Worm (Caenorhabditis elegans): Measurements from ENCODE around the gene mfsd-11.

Gene mfsd-11

DNA sequence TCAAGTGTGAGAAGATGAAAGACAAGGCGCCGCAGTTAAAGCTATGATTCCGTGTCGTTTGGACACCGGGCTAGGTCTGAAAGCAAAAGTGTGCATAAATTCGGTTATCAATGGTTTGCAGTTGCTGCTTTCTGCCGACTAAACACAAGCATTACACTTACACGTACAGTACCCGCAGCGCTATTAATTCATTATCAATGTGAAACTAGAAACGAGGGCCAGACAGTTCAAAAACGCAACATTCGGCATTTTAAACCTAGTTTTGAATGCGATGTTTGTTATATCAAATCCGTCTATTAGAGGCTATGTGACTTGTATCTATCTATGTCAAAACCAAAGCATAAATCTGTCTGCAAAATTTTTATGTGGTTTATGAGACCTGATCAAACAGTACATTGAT lies 20.1 kb upstream of the mfsd-11 start:
- TF ChIP-seq elt-3 (tag; optimal IDR thresholded peaks at IDR 0.05) (no peak), blmp-1 (tag; optimal IDR thresholded peaks at IDR 0.05; ENCODE audit: insufficient read depth) (no peak), fos-1 (tag; optimal IDR thresholded peaks at IDR 0.05) (peak; percentile 32), sma-9 (GFP tag; optimal IDR thresholded peaks at IDR 0.05) (peak; percentile 40), sma-9 (tag; optimal IDR thresholded peaks at IDR 0.05) (no peak)

DNA sequence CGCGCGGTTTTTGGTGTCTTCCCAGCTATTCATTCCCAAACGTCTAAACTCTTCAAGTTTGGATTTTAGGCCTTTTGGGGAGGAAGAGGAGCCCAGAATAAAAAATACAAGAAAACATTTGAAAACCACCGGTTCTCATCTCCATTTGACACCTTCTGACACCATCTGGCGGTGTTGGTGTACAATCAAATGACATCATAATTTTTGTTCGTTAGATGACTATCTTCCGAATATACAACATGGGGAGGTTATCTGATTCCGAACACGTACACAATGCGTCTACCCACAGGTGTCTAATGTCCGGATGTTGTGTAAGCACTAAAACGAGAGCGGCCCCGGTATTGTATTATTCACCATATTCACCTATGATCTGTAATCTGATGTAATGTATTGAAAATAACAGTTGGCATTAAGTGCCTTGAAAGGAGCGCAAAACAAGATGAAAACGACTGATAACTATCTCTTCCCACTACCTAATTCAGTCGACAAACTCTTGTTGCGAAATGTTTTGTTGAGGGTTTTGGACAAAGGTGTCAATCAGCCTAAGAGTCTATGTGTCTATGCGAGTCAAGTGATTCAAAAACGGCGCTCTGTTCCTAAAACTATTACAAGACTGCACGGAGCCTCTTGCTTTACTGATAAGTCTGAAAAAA lies 18.7 kb upstream of the mfsd-11 start:
- peak; percentile 32 for TF ChIP-seq crh-2 (tag; optimal IDR thresholded peaks at IDR 0.05)
- TF ChIP-seq nhr-21 (tag; optimal IDR thresholded peaks at IDR 0.05): no peak
- no peak for TF ChIP-seq nhr-11 (tag; optimal IDR thresholded peaks at IDR 0.05)
- no peak for TF ChIP-seq ztf-4 (tag; optimal IDR thresholded peaks at IDR 0.05)
- no peak for TF ChIP-seq alr-1 (tag; optimal IDR thresholded peaks at IDR 0.05)
- TF ChIP-seq sma-3 (GFP tag; optimal IDR thresholded peaks at IDR 0.05): peak; percentile 27
- TF ChIP-seq gmeb-1 (tag; optimal IDR thresholded peaks at IDR 0.05): no peak
- no peak for TF ChIP-seq unc-62 (GFP tag; optimal IDR thresholded peaks at IDR 0.05)
- TF ChIP-seq sem-4 (tag; optimal IDR thresholded peaks at IDR 0.05): no peak
- TF ChIP-seq ztf-11 (tag; optimal IDR thresholded peaks at IDR 0.05): no peak
- TF ChIP-seq nhr-237 (tag; optimal IDR thresholded peaks at IDR 0.05): no peak
- peak; percentile 28 for TF ChIP-seq fos-1 (tag; optimal IDR thresholded peaks at IDR 0.05)
- TF ChIP-seq lin-11 (tag; optimal IDR thresholded peaks at IDR 0.05): no peak
- peak; percentile 37 for TF ChIP-seq elt-1 (tag; optimal IDR thresholded peaks at IDR 0.05)
- TF ChIP-seq egl-27 (tag; optimal IDR thresholded peaks at IDR 0.05): no peak
- no peak for TF ChIP-seq lin-39 (tag; optimal IDR thresholded peaks at IDR 0.05)
- TF ChIP-seq zag-1 (tag; optimal IDR thresholded peaks at IDR 0.05): no peak
- TF ChIP-seq ztf-1 (GFP tag; conservative IDR thresholded peaks at IDR 0.05): no peak
- peak; percentile 47 for TF ChIP-seq nhr-25 (tag; optimal IDR thresholded peaks at IDR 0.05)
- TF ChIP-seq nhr-6 (tag; optimal IDR thresholded peaks at IDR 0.05): no peak
- peak; percentile 84 for TF ChIP-seq sma-9 (GFP tag; optimal IDR thresholded peaks at IDR 0.05)
- no peak for TF ChIP-seq sma-9 (tag; optimal IDR thresholded peaks at IDR 0.05)
- no peak for TF ChIP-seq mab-5 (tag; optimal IDR thresholded peaks at IDR 0.05)
- TF ChIP-seq F13H6.1 (tag; optimal IDR thresholded peaks at IDR 0.05): peak; percentile 27
- TF ChIP-seq C34F6.9 (tag; optimal IDR thresholded peaks at IDR 0.05): no peak
- TF ChIP-seq nhr-12 (tag; optimal IDR thresholded peaks at IDR 0.05): no peak
- TF ChIP-seq ceh-16 (tag; optimal IDR thresholded peaks at IDR 0.05): peak; percentile 96
- TF ChIP-seq nhr-23 (tag; optimal IDR thresholded peaks at IDR 0.05): no peak
- no peak for TF ChIP-seq peb-1 (tag; optimal IDR thresholded peaks at IDR 0.05)
- peak; percentile 54 for TF ChIP-seq nhr-129 (tag; optimal IDR thresholded peaks at IDR 0.05)

DNA sequence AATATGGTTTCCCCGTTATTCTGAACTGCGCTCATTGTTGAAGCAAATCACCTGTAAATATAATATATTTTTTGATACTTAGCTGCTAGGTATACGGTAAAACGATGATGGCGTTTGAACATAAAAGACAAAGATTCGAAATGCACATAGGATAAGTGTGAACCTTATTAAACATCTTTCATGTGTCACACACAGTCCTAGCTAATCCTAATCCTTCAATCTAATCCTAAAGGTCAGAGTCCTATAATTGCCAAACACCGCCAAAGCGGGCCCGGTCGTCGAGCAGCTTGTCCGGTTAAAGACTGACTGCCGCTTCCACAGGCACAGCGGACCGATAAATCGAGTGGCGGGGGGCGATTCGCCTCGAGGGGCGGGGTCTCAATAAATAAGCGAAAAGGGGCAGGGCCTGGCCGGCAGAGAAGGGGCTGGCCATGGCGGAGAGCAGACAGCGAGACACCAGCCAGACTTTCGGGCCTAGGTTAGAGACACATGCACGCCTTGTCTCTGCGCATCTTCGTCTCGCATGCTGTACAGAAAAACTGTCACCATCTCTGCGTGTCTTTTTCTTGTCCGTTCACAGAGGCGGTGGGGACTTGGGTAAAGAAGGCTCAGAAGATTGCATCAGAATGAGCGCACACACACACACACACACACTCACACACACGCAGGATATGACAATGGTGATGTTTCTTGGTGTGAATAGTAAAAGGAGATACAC lies 17.9 kb upstream of the mfsd-11 start, which contains the start of gene F57G12.1:
Gene F57G12.1 (minus strand): TSS at position 51 of the 718 bp plus-strand sequence.
- TF ChIP-seq lin-13 (GFP tag; optimal IDR thresholded peaks at IDR 0.05) (peak; percentile 71), ztf-4 (tag; optimal IDR thresholded peaks at IDR 0.05) (peak; percentile 52), mdl-1 (tag; optimal IDR thresholded peaks at IDR 0.05) (peak; percentile 60 to 81), egl-27 (tag; optimal IDR thresholded peaks at IDR 0.05) (peak; percentile 79), elt-1 (tag; optimal IDR thresholded peaks at IDR 0.05) (peak; percentile 36), nhr-6 (tag; optimal IDR thresholded peaks at IDR 0.05) (peak; percentile 48), mab-5 (tag; optimal IDR thresholded peaks at IDR 0.05) (peak; percentile 69), nhr-23 (tag; optimal IDR thresholded peaks at IDR 0.05) (no peak), snpc-4 (tag; optimal IDR thresholded peaks at IDR 0.05) (peak; percentile 60), sma-9 (GFP tag; optimal IDR thresholded peaks at IDR 0.05) (peak; percentile 94), sma-9 (tag; optimal IDR thresholded peaks at IDR 0.05) (peak; percentile 27), F13H6.1 (tag; optimal IDR thresholded peaks at IDR 0.05) (peak; percentile 87), dmd-4 (tag; optimal IDR thresholded peaks at IDR 0.05) (no peak), crh-2 (tag; optimal IDR thresholded peaks at IDR 0.05) (peak; percentile 90), unc-39 (tag; optimal IDR thresholded peaks at IDR 0.05) (no peak), nhr-21 (tag; optimal IDR thresholded peaks at IDR 0.05) (peak; percentile 36), sem-4 (tag; optimal IDR thresholded peaks at IDR 0.05) (peak; percentile 57), zag-1 (tag; optimal IDR thresholded peaks at IDR 0.05) (peak; percentile 65), unc-62 (GFP tag; optimal IDR thresholded peaks at IDR 0.05) (no peak), ceh-16 (tag; optimal IDR thresholded peaks at IDR 0.05) (peak; percentile 64), skn-1 (tag; optimal IDR thresholded peaks at IDR 0.05) (no peak), blmp-1 (tag; optimal IDR thresholded peaks at IDR 0.05; ENCODE audit: insufficient read depth) (peak; percentile 23), Y55F3AM.14 (GFP tag; optimal IDR thresholded peaks at IDR 0.05) (peak; percentile 51), sma-3 (GFP tag; optimal IDR thresholded peaks at IDR 0.05) (peak; percentile 22), peb-1 (tag; optimal IDR thresholded peaks at IDR 0.05) (peak; percentile 18), gmeb-1 (tag; optimal IDR thresholded peaks at IDR 0.05) (peak; percentile 51), ztf-11 (tag; optimal IDR thresholded peaks at IDR 0.05) (no peak), lin-39 (tag; optimal IDR thresholded peaks at IDR 0.05) (no peak), ceh-82 (tag; optimal IDR thresholded peaks at IDR 0.05) (no peak), nhr-77 (tag; optimal IDR thresholded peaks at IDR 0.05) (no peak), nhr-11 (tag; optimal IDR thresholded peaks at IDR 0.05) (no peak), R02D3.7 (tag; optimal IDR thresholded peaks at IDR 0.05) (no peak), ZK546.5 (tag; optimal IDR thresholded peaks at IDR 0.05) (no peak), C34F6.9 (tag; optimal IDR thresholded peaks at IDR 0.05) (peak; percentile 79), aly-2 (tag; optimal IDR thresholded peaks at IDR 0.05) (no peak), mbf-1 (tag; optimal IDR thresholded peaks at IDR 0.05) (no peak), nhr-12 (tag; optimal IDR thresholded peaks at IDR 0.05) (no peak), nhr-129 (tag; optimal IDR thresholded peaks at IDR 0.05) (peak; percentile 99)

Data from whole organism, L2 larva.